Fruit fly (Drosophila melanogaster) whole organism, embryonic: ENCODE data around the gene Tpst.

ENCODE experiments used
- Asciz ChIP-seq: fragments of 200-800 bp; sonication (Bioruptor generic); optimal IDR thresholded peaks from 2 replicates; lab custom pipeline; 2017; ENCODE audit warnings: missing biosample characterization, mild to moderate bottlenecking, missing genetic modification characterization, missing genetic modification reagents
- Atf6 ChIP-seq: fragments of 200-800 bp; sonication (Bioruptor generic); IDR thresholded peaks from 2 replicates; pipeline ENCODE4 v1.3.6; 2022; ENCODE audit warnings: missing biosample characterization, missing genetic modification characterization
- CG10274 ChIP-seq: fragments of 200-800 bp; sonication (Bioruptor generic); optimal IDR thresholded peaks from 3 replicates; lab custom pipeline; 2017; ENCODE audit warnings: missing biosample characterization, mild to moderate bottlenecking, missing genetic modification characterization
- CG11247 ChIP-seq: fragments of 200-800 bp; sonication (Bioruptor generic); IDR thresholded peaks from 2 replicates; pipeline ENCODE4 v1.3.6; 2022; ENCODE audit warnings: missing biosample characterization, missing genetic modification characterization
- CG11504 ChIP-seq: fragments of 200-800 bp; sonication (Bioruptor generic); optimal IDR thresholded peaks from 3 replicates; lab custom pipeline; 2019; ENCODE audit warnings: missing biosample characterization, mild to moderate bottlenecking, missing genetic modification characterization, moderate library complexity
- CG12299 ChIP-seq: fragments of 200-800 bp; sonication (Bioruptor generic); optimal IDR thresholded peaks from 2 replicates; lab custom pipeline; 2018; ENCODE audit warnings: missing biosample characterization, mild to moderate bottlenecking, missing genetic modification characterization
- CG14014 ChIP-seq: fragments of 200-800 bp; sonication (Bioruptor generic); IDR thresholded peaks from 2 replicates; pipeline ENCODE4 v1.3.6; 2022; ENCODE audit warnings: missing biosample characterization, missing genetic modification characterization
- CG1602 ChIP-seq: fragments of 200-800 bp; sonication (Bioruptor generic); optimal IDR thresholded peaks from 3 replicates; lab custom pipeline; 2016; ENCODE audit warnings: missing biosample characterization, missing genetic modification characterization
- CG1647 ChIP-seq: fragments of 200-800 bp; sonication (Bioruptor generic); optimal IDR thresholded peaks from 3 replicates; lab custom pipeline; 2016; ENCODE audit warnings: missing biosample characterization, missing genetic modification characterization
- CG17802 ChIP-seq: fragments of 200-800 bp; sonication (Bioruptor generic); optimal IDR thresholded peaks from 2 replicates; lab custom pipeline; 2018; ENCODE audit warnings: missing biosample characterization, mild to moderate bottlenecking, missing genetic modification characterization, moderate library complexity
- CG18262 ChIP-seq: fragments of 200-800 bp; optimal IDR thresholded peaks from 3 replicates; lab custom pipeline; 2019; ENCODE audit warnings: missing biosample characterization, mild to moderate bottlenecking, missing genetic modification characterization, moderate library complexity
- CG2199 ChIP-seq: fragments of 200-800 bp; sonication (Bioruptor generic); IDR thresholded peaks from 3 replicates; pipeline ENCODE4 v1.3.6; 2022; ENCODE audit warnings: missing biosample characterization, missing genetic modification characterization
- CG33557 ChIP-seq: fragments of 200-800 bp; sonication (Bioruptor generic); optimal IDR thresholded peaks from 2 replicates; lab custom pipeline; 2019; ENCODE audit warnings: missing biosample characterization, mild to moderate bottlenecking, missing genetic modification characterization, moderate library complexity
- CG4707 ChIP-seq: fragments of 200-800 bp; sonication (Bioruptor generic); optimal IDR thresholded peaks from 2 replicates; lab custom pipeline; 2018; ENCODE audit warnings: missing biosample characterization, mild to moderate bottlenecking, missing genetic modification characterization, moderate library complexity
- CG8944 ChIP-seq: fragments of 200-800 bp; sonication (Bioruptor generic); optimal IDR thresholded peaks from 3 replicates; lab custom pipeline; 2016; ENCODE audit warnings: missing biosample characterization, missing genetic modification characterization
- D19A ChIP-seq: fragments of 200-800 bp; optimal IDR thresholded peaks from 3 replicates; lab custom pipeline; 2019; ENCODE audit warnings: missing biosample characterization, mild to moderate bottlenecking, missing genetic modification characterization, moderate library complexity
- Dad ChIP-seq: fragments of 200-800 bp; sonication (Bioruptor generic); optimal IDR thresholded peaks from 3 replicates; lab custom pipeline; 2016; ENCODE audit warnings: missing biosample characterization, missing genetic modification characterization
- Dbx ChIP-seq: fragments of 200-800 bp; sonication (Bioruptor generic); IDR thresholded peaks from 3 replicates; pipeline ENCODE4 v1.3.6; 2022; ENCODE audit warnings: missing biosample characterization, missing genetic modification characterization
- Dip2 ChIP-seq: fragments of 200-800 bp; sonication (Bioruptor generic); IDR thresholded peaks from 2 replicates; pipeline ENCODE4 v1.3.6; 2022; ENCODE audit warnings: missing biosample characterization, missing genetic modification characterization
- Dp ChIP-seq: fragments of 200-800 bp; sonication (Bioruptor generic); optimal IDR thresholded peaks from 2 replicates; lab custom pipeline; 2018; ENCODE audit warnings: missing biosample characterization, mild to moderate bottlenecking, missing genetic modification characterization, moderate library complexity
- Eip74EF ChIP-seq, 2 experiments: fragments of 200-800 bp in 1 of 2; fragments of >200 bp in 1 of 2; sonication (Bioruptor generic) in 1 of 2; optimal IDR thresholded peaks; 2 replicates each; lab custom pipeline; 2017 to 2019; ENCODE audit warnings: missing biosample characterization in 2 of 2, missing genetic modification characterization in 2 of 2, mild to moderate bottlenecking in 1 of 2, moderate library complexity in 1 of 2
- Gsc ChIP-seq: fragments of 200-800 bp; sonication (Bioruptor generic); IDR thresholded peaks from 2 replicates; pipeline ENCODE4 v1.3.6; 2022; ENCODE audit warnings: missing biosample characterization, missing genetic modification characterization
- Gug ChIP-seq: fragments of 200-800 bp; sonication (Bioruptor generic); IDR thresholded peaks from 4 replicates; pipeline ENCODE4 v1.3.6; 2022; ENCODE audit warnings: missing biosample characterization, missing genetic modification characterization
- HLH3B ChIP-seq: fragments of 200-800 bp; sonication (Bioruptor generic); IDR thresholded peaks from 2 replicates; pipeline ENCODE4 v1.3.6; 2022; ENCODE audit warnings: missing biosample characterization, missing genetic modification characterization
- Lhr ChIP-seq: fragments of 200-800 bp; sonication (Bioruptor generic); optimal IDR thresholded peaks from 3 replicates; lab custom pipeline; 2017; ENCODE audit warnings: mild to moderate bottlenecking, missing biosample characterization, missing genetic modification reagents, missing genetic modification characterization
- MESR4 ChIP-seq: fragments of 200-800 bp; sonication (Bioruptor generic); optimal IDR thresholded peaks from 2 replicates; lab custom pipeline; 2018; ENCODE audit warnings: missing biosample characterization, mild to moderate bottlenecking, missing genetic modification characterization, moderate library complexity
- Neu2 ChIP-seq: fragments of 200-800 bp; sonication (Bioruptor generic); optimal IDR thresholded peaks from 3 replicates; lab custom pipeline; 2016; ENCODE audit warnings: missing biosample characterization, missing genetic modification characterization, borderline replicate concordance
- NfI ChIP-seq: fragments of 200-800 bp; sonication (Bioruptor generic); optimal IDR thresholded peaks from 3 replicates; lab custom pipeline; 2018; ENCODE audit warnings: missing biosample characterization, mild to moderate bottlenecking, missing genetic modification characterization, moderate library complexity
- Optix ChIP-seq: fragments of 200-800 bp; sonication (Bioruptor generic); IDR thresholded peaks from 3 replicates; pipeline ENCODE4 v1.3.6; 2022; ENCODE audit warnings: missing biosample characterization, missing genetic modification characterization
- Tbp ChIP-seq: fragments of >200 bp; optimal IDR thresholded peaks from 2 replicates; lab custom pipeline; 2018; ENCODE audit warnings: missing biosample characterization, missing genetic modification characterization
- Trl ChIP-seq, 3 experiments: fragments of >200 bp in 2 of 3; fragments of 200-800 bp in 1 of 3; sonication (Bioruptor generic) in 1 of 3; optimal IDR thresholded peaks; 2 replicates in 1 of 3; 3 replicates in 2 of 3; lab custom pipeline; 2016 to 2017; ENCODE audit warnings: missing biosample characterization in 1 of 3, missing genetic modification characterization in 1 of 3
- Usf ChIP-seq: fragments of 200-800 bp; sonication (Bioruptor generic); optimal IDR thresholded peaks from 2 replicates; lab custom pipeline; 2017; ENCODE audit warnings: missing genotype, missing biosample characterization, missing genetic modification characterization
- disco-r ChIP-seq: fragments of 200-800 bp; sonication (Bioruptor generic); optimal IDR thresholded peaks from 2 replicates; lab custom pipeline; 2016; ENCODE audit warnings: missing biosample characterization, missing genetic modification characterization
- dmrt99B ChIP-seq: fragments of 200-800 bp; sonication (Bioruptor generic); optimal IDR thresholded peaks from 2 replicates; lab custom pipeline; 2018; ENCODE audit warnings: missing biosample characterization, mild to moderate bottlenecking, missing genetic modification characterization, moderate library complexity
- eve ChIP-seq, 2 experiments: fragments of >200 bp; optimal IDR thresholded peaks; 2 replicates each; lab custom pipeline; 2017; ENCODE audit warnings: missing biosample characterization in 2 of 2, missing genetic modification characterization in 2 of 2
- fd102C ChIP-seq: fragments of 200-800 bp; sonication (Bioruptor generic); optimal IDR thresholded peaks from 2 replicates; lab custom pipeline; 2018; ENCODE audit warnings: missing biosample characterization, mild to moderate bottlenecking, missing genetic modification characterization, moderate library complexity
- fd64A ChIP-seq: fragments of 200-800 bp; sonication (Bioruptor generic); optimal IDR thresholded peaks from 3 replicates; lab custom pipeline; 2018; ENCODE audit warnings: missing biosample characterization, mild to moderate bottlenecking, missing genetic modification characterization
- gsb ChIP-seq: fragments of 200-800 bp; sonication (Bioruptor generic); IDR thresholded peaks from 2 replicates; pipeline ENCODE4 v1.3.6; 2022; ENCODE audit warnings: missing biosample characterization, missing genetic modification characterization
- hb ChIP-seq: fragments of 200-800 bp; sonication (Bioruptor generic); IDR thresholded peaks from 3 replicates; pipeline ENCODE4 v1.3.6; 2022; ENCODE audit warnings: missing biosample characterization, missing genetic modification characterization; ENCODE audit not compliant: partially characterized antibody
- hkb ChIP-seq, 2 experiments: fragments of 200-800 bp in 1 of 2; fragments of >200 bp in 1 of 2; sonication (Bioruptor generic) in 1 of 2; IDR thresholded peaks in 1 of 2; optimal IDR thresholded peaks in 1 of 2; 2 replicates each; pipeline versions ENCODE4 v1.3.6 to Lab custom; 2017 to 2022; ENCODE audit warnings: missing biosample characterization in 1 of 2, missing genetic modification characterization in 1 of 2
- lab ChIP-seq: fragments of 200-800 bp; sonication (Bioruptor generic); optimal IDR thresholded peaks from 3 replicates; lab custom pipeline; 2017; ENCODE audit warnings: missing biosample characterization, missing genetic modification characterization, mild to moderate bottlenecking, moderate library complexity, missing genetic modification reagents
- lbe ChIP-seq: fragments of 200-800 bp; sonication (Bioruptor generic); optimal IDR thresholded peaks from 2 replicates; lab custom pipeline; 2016; ENCODE audit warnings: missing biosample characterization, mild to moderate bottlenecking, missing genetic modification characterization
- lov ChIP-seq, 2 experiments: fragments of 200-800 bp in 1 of 2; fragments of >200 bp in 1 of 2; sonication (Bioruptor generic) in 1 of 2; IDR thresholded peaks in 1 of 2; optimal IDR thresholded peaks in 1 of 2; 2 replicates in 1 of 2; 3 replicates in 1 of 2; pipeline versions ENCODE4 v1.3.6 to Lab custom; 2017 to 2022; ENCODE audit warnings: missing biosample characterization in 1 of 2, missing genetic modification characterization in 1 of 2
- pros ChIP-seq: fragments of 200-800 bp; sonication (Bioruptor generic); optimal IDR thresholded peaks from 3 replicates; lab custom pipeline; 2019; ENCODE audit warnings: missing biosample characterization, mild to moderate bottlenecking, missing genetic modification characterization, moderate library complexity
- rib ChIP-seq: fragments of 200-800 bp; sonication (Bioruptor generic); IDR thresholded peaks from 2 replicates; pipeline ENCODE4 v1.3.6; 2022; ENCODE audit warnings: missing biosample characterization, missing genetic modification characterization
- run ChIP-seq: fragments of 200-800 bp; sonication (Bioruptor generic); optimal IDR thresholded peaks from 3 replicates; lab custom pipeline; 2018; ENCODE audit warnings: missing biosample characterization, mild to moderate bottlenecking, missing genetic modification characterization
- scrt ChIP-seq: fragments of 200-800 bp; sonication (Bioruptor generic); optimal IDR thresholded peaks from 2 replicates; lab custom pipeline; 2018; ENCODE audit warnings: missing biosample characterization, mild to moderate bottlenecking, missing genetic modification characterization, moderate library complexity
- tup ChIP-seq: fragments of 200-800 bp; sonication (Bioruptor generic); optimal IDR thresholded peaks from 2 replicates; lab custom pipeline; 2016; ENCODE audit warnings: missing biosample characterization, mild to moderate bottlenecking, missing genetic modification characterization, moderate library complexity

The Tpst gene

DNA sequence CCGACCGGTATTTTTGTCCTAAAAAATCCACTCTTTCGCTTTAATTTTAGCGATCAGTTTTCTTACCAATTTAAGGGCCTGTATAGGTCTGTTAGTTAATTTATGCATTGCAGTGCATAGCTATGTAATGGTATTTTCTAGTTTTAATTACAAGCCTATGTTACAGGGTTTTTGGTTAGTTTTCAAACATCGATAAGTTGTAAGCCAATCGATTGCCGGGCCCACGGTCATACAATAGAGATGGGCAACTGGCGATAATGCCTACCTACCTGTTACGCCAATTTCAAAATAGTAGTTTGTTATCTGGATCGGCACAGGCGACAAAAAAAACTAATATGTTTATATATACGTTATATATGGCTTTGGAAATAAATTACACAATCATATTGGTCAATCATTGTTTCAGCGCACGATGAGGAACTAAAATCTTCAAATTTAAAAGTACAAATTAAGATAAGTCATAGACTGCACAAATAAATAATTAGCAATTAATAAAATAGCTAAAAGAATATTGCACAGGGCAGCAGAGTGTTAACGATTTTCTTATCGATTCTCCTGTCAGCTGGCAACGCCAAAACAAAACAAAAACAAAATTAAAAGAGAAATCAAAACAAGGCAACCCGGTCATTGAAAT is 52.9 kb downstream of the Tpst start, which contains the start of the genes tth and Tango2 (continued):
- peak; percentile 51 for TF ChIP-seq D19A (tag; lab: Kevin White, UChicago)
- no peak for TF ChIP-seq CG33557 (GFP tag; lab: Kevin White, UChicago)
- TF ChIP-seq CG4707: no peak
- TF ChIP-seq scrt (GFP tag; lab: Kevin White, UChicago): peak; percentile 84
- TF ChIP-seq pros: no peak
- peak; percentile 79 for TF ChIP-seq rib
- TF ChIP-seq tup: no peak
- no peak for TF ChIP-seq Optix (GFP tag; lab: Robert Waterston, UW)
- no peak for TF ChIP-seq Asciz (GFP tag; lab: Kevin White, UChicago)
- no peak for TF ChIP-seq CG10274 (GFP tag; lab: Kevin White, UChicago)
- no peak for TF ChIP-seq lov (optimal IDR thresholded peaks at IDR 0.05; lab: Kevin White, UChicago)
- TF ChIP-seq lov (GFP tag; IDR thresholded peaks at IDR 0.05; lab: Robert Waterston, UW): 0 out of 3 replicates have a peak, but pooled peaks have one; percentile 16
- peak; percentile 80 for TF ChIP-seq NfI
- peak; percentile 47 for TF ChIP-seq Tbp
- no peak for TF ChIP-seq CG12299 (tag; lab: Kevin White, UChicago)
- TF ChIP-seq eve (GFP tag; optimal IDR thresholded peaks at IDR 0.05; lab: Kevin White, UChicago): no peak
- peak; percentile 38 for TF ChIP-seq Usf
- peak; percentile 52 for TF ChIP-seq CG8944 (GFP tag; lab: Kevin White, UChicago)
- no peak for TF ChIP-seq Dip2
- TF ChIP-seq Gsc (GFP tag; lab: Robert Waterston, UW): no peak
- no peak for TF ChIP-seq run (tag; lab: Kevin White, UChicago)
- peak; percentile 72 for TF ChIP-seq Dp
- TF ChIP-seq disco-r: no peak
- peak; percentile 66 for TF ChIP-seq CG14014 (GFP tag; lab: Robert Waterston, UW)
- TF ChIP-seq MESR4: no peak
- peak; percentile 60 for TF ChIP-seq lbe (GFP tag; lab: Kevin White, UChicago)
- peak; percentile 52 for TF ChIP-seq gsb (GFP tag; lab: Robert Waterston, UW)
- peak; percentile 25 for TF ChIP-seq CG1647 (GFP tag; lab: Kevin White, UChicago)
- TF ChIP-seq Eip74EF (GFP tag; optimal IDR thresholded peaks at IDR 0.05; lab: Kevin White, UChicago): no peak
- peak; percentile 77 for TF ChIP-seq Atf6 (GFP tag; lab: Robert Waterston, UW)
- peak; percentile 7 for TF ChIP-seq Lhr (GFP tag; lab: Kevin White, UChicago)
- TF ChIP-seq CG11247 (GFP tag; lab: Robert Waterston, UW): peak; percentile 67
- peak; percentile 56; the same call in 1 of the 3 replicates for TF ChIP-seq hb (GFP tag; lab: Robert Waterston, UW)
- TF ChIP-seq fd64A (GFP tag; lab: Kevin White, UChicago): no peak
- TF ChIP-seq fd102C (GFP tag; lab: Kevin White, UChicago): no peak
- peak; percentile 18 for TF ChIP-seq Dad (GFP tag; lab: Kevin White, UChicago)
- no peak for TF ChIP-seq dmrt99B (tag; lab: Kevin White, UChicago)
- TF ChIP-seq HLH3B (GFP tag; lab: Robert Waterston, UW): peak; percentile 46; the same call in 1 of the 2 replicates
- TF ChIP-seq Neu2 (GFP tag; lab: Kevin White, UChicago): no peak
- peak; percentile 9 for TF ChIP-seq CG17802 (tag; lab: Kevin White, UChicago)
- TF ChIP-seq CG18262 (tag; lab: Kevin White, UChicago): peak; percentile 64
- no peak for TF ChIP-seq Trl (optimal IDR thresholded peaks at IDR 0.05; lab: Kevin White, UChicago)
- TF ChIP-seq Trl (GFP tag; optimal IDR thresholded peaks at IDR 0.05; lab: Kevin White, UChicago): peak; percentile 68
- no peak for TF ChIP-seq CG11504 (tag; lab: Kevin White, UChicago)
- TF ChIP-seq CG2199 (GFP tag; lab: Robert Waterston, UW): no peak
- TF ChIP-seq Gug (GFP tag; lab: Robert Waterston, UW): peak; percentile 50; the same call in 2 of the 4 replicates
- TF ChIP-seq CG1602: peak; percentile 75
- peak; percentile 62 for TF ChIP-seq hkb (optimal IDR thresholded peaks at IDR 0.05; lab: Kevin White, UChicago)
- peak; percentile 67 for TF ChIP-seq hkb (GFP tag; IDR thresholded peaks at IDR 0.05; lab: Robert Waterston, UW)
- no peak for TF ChIP-seq lab
- peak; percentile 75 for TF ChIP-seq Dbx
